Fruit fly (Drosophila melanogaster) whole organism, embryonic: Measurements from ENCODE around the gene CG11409.

Experiments
- Atf-2 ChIP-seq: fragments of 200-800 bp; sonication (Bioruptor generic); optimal IDR thresholded peaks from 2 replicates; lab custom pipeline; 2016; ENCODE audit warnings: missing biosample characterization, missing genetic modification characterization
- BEAF-32 ChIP-seq: fragments of 200-800 bp; sonication (Bioruptor generic); optimal IDR thresholded peaks from 3 replicates; lab custom pipeline; 2017; ENCODE audit warnings: missing biosample characterization, missing genetic modification characterization, mild to moderate bottlenecking, moderate library complexity, missing genetic modification reagents
- CG10959 ChIP-seq: fragments of 200-800 bp; sonication (Bioruptor generic); IDR thresholded peaks from 2 replicates; pipeline ENCODE4 v1.3.6; 2022; ENCODE audit warnings: missing biosample characterization, missing genetic modification characterization
- CG11560 ChIP-seq: fragments of 200-800 bp; sonication (Bioruptor generic); IDR thresholded peaks from 3 replicates; pipeline ENCODE4 v1.3.6; 2022; ENCODE audit warnings: missing biosample characterization, missing genetic modification characterization
- CG12391 ChIP-seq: fragments of 200-800 bp; sonication (Bioruptor generic); optimal IDR thresholded peaks from 3 replicates; lab custom pipeline; 2018; ENCODE audit warnings: missing biosample characterization, mild to moderate bottlenecking, missing genetic modification characterization, moderate library complexity
- CG1529 ChIP-seq: fragments of 200-800 bp; sonication (Bioruptor generic); optimal IDR thresholded peaks from 3 replicates; lab custom pipeline; 2018; ENCODE audit warnings: missing biosample characterization, missing genetic modification characterization
- CG15601 ChIP-seq: fragments of 200-800 bp; sonication (Bioruptor generic); optimal IDR thresholded peaks from 3 replicates; lab custom pipeline; 2019; ENCODE audit warnings: missing biosample characterization, mild to moderate bottlenecking, missing genetic modification characterization, moderate library complexity
- CG15696 ChIP-seq: fragments of 200-800 bp; sonication (Bioruptor generic); optimal IDR thresholded peaks from 2 replicates; lab custom pipeline; 2019; ENCODE audit warnings: missing biosample characterization, mild to moderate bottlenecking, missing genetic modification characterization, moderate library complexity
- CG17186 ChIP-seq: fragments of 200-800 bp; sonication (Bioruptor generic); optimal IDR thresholded peaks from 3 replicates; lab custom pipeline; 2017; ENCODE audit warnings: missing biosample characterization, missing genetic modification reagents, missing genetic modification characterization
- CG17361 ChIP-seq: fragments of 200-800 bp; sonication (Bioruptor generic); IDR thresholded peaks from 3 replicates; pipeline ENCODE4 v1.3.6; 2022; ENCODE audit warnings: missing biosample characterization, missing genetic modification characterization
- CG17802 ChIP-seq: fragments of 200-800 bp; sonication (Bioruptor generic); optimal IDR thresholded peaks from 2 replicates; lab custom pipeline; 2018; ENCODE audit warnings: missing biosample characterization, mild to moderate bottlenecking, missing genetic modification characterization, moderate library complexity
- CG17912 ChIP-seq: fragments of 200-800 bp; sonication (Bioruptor generic); optimal IDR thresholded peaks from 2 replicates; lab custom pipeline; 2018; ENCODE audit warnings: missing biosample characterization, mild to moderate bottlenecking, missing genetic modification characterization
- CG2129 ChIP-seq: fragments of 200-800 bp; sonication (Bioruptor generic); IDR thresholded peaks from 2 replicates; pipeline ENCODE4 v1.3.6; 2022; ENCODE audit warnings: missing biosample characterization, missing genetic modification characterization; ENCODE audit not compliant: partially characterized antibody
- CG2889 ChIP-seq: fragments of 200-800 bp; sonication (Bioruptor generic); IDR thresholded peaks from 3 replicates; pipeline ENCODE4 v1.3.6; 2022; ENCODE audit warnings: missing biosample characterization, missing genetic modification characterization
- CG34376 ChIP-seq: fragments of 200-800 bp; sonication (Bioruptor generic); optimal IDR thresholded peaks from 2 replicates; lab custom pipeline; 2018; ENCODE audit warnings: missing biosample characterization, mild to moderate bottlenecking, missing genetic modification characterization
- CG4424 ChIP-seq: fragments of 200-800 bp; sonication (Bioruptor generic); optimal IDR thresholded peaks from 3 replicates; lab custom pipeline; 2016; ENCODE audit warnings: missing biosample characterization, missing genetic modification characterization
- CG4617 ChIP-seq: fragments of 200-800 bp; sonication (Bioruptor generic); optimal IDR thresholded peaks from 3 replicates; lab custom pipeline; 2016; ENCODE audit warnings: missing biosample characterization, missing genetic modification characterization, borderline replicate concordance
- CG4730 ChIP-seq: fragments of 200-800 bp; sonication (Bioruptor generic); IDR thresholded peaks from 2 replicates; pipeline ENCODE4 v1.3.6; 2022; ENCODE audit warnings: missing biosample characterization, missing genetic modification characterization
- CG4854 ChIP-seq: fragments of 200-800 bp; sonication (Bioruptor generic); optimal IDR thresholded peaks from 2 replicates; lab custom pipeline; 2016; ENCODE audit warnings: missing biosample characterization, missing genetic modification characterization, inconsistent platforms
- CG5180 ChIP-seq: fragments of 200-800 bp; sonication (Bioruptor generic); optimal IDR thresholded peaks from 3 replicates; lab custom pipeline; 2017; ENCODE audit warnings: missing biosample characterization, missing genetic modification characterization, mild to moderate bottlenecking, moderate library complexity, missing genetic modification reagents
- CG6765 ChIP-seq: fragments of 200-800 bp; sonication (Bioruptor generic); optimal IDR thresholded peaks from 3 replicates; lab custom pipeline; 2017; ENCODE audit warnings: missing biosample characterization, mild to moderate bottlenecking, missing genetic modification characterization
- CG6791 ChIP-seq: fragments of 200-800 bp; sonication (Bioruptor generic); IDR thresholded peaks from 3 replicates; pipeline ENCODE4 v1.3.6; 2022; ENCODE audit warnings: missing biosample characterization, missing genetic modification characterization; ENCODE audit not compliant: partially characterized antibody
- CG9215 ChIP-seq: fragments of 200-800 bp; sonication (Bioruptor generic); IDR thresholded peaks from 2 replicates; pipeline ENCODE4 v1.3.6; 2022; ENCODE audit warnings: missing biosample characterization, missing genetic modification characterization
- CG9437 ChIP-seq: fragments of 200-800 bp; sonication (Bioruptor generic); optimal IDR thresholded peaks from 2 replicates; lab custom pipeline; 2018; ENCODE audit warnings: missing biosample characterization, mild to moderate bottlenecking, missing genetic modification characterization
- Dip3 ChIP-seq: fragments of 200-800 bp; sonication (Bioruptor generic); optimal IDR thresholded peaks from 3 replicates; lab custom pipeline; 2016; ENCODE audit warnings: missing biosample characterization, missing genetic modification characterization
- Fer2 ChIP-seq: fragments of 200-800 bp; sonication (Bioruptor generic); optimal IDR thresholded peaks from 2 replicates; lab custom pipeline; 2018; ENCODE audit warnings: missing biosample characterization, mild to moderate bottlenecking, missing genetic modification characterization, moderate library complexity
- Kr ChIP-seq: fragments of 200-800 bp; sonication (Bioruptor generic); optimal IDR thresholded peaks from 2 replicates; lab custom pipeline; 2017; ENCODE audit warnings: missing biosample characterization, mild to moderate bottlenecking, missing genetic modification characterization
- Lim3 ChIP-seq: fragments of 200-800 bp; sonication (Bioruptor generic); IDR thresholded peaks from 2 replicates; pipeline ENCODE4 v1.3.6; 2022; ENCODE audit warnings: missing biosample characterization, missing genetic modification characterization
- Mad ChIP-seq: fragments of 200-800 bp; sonication (Bioruptor generic); optimal IDR thresholded peaks from 2 replicates; lab custom pipeline; 2016; ENCODE audit warnings: missing biosample characterization, missing genetic modification characterization
- Max ChIP-seq: fragments of 200-800 bp; sonication (Bioruptor generic); optimal IDR thresholded peaks from 2 replicates; lab custom pipeline; 2016; ENCODE audit warnings: missing biosample characterization, mild to moderate bottlenecking, missing genetic modification characterization
- Meics ChIP-seq: fragments of 200-800 bp; sonication (Bioruptor generic); optimal IDR thresholded peaks from 2 replicates; lab custom pipeline; 2017; ENCODE audit warnings: missing biosample characterization, mild to moderate bottlenecking, missing genetic modification characterization
- Mes4 ChIP-seq: fragments of 200-800 bp; sonication (Bioruptor generic); optimal IDR thresholded peaks from 2 replicates; lab custom pipeline; 2016; ENCODE audit warnings: missing biosample characterization, missing genetic modification characterization
- NK7.1 ChIP-seq: fragments of 200-800 bp; sonication (Bioruptor generic); optimal IDR thresholded peaks from 3 replicates; lab custom pipeline; 2016; ENCODE audit warnings: missing biosample characterization, missing genetic modification characterization
- NfI ChIP-seq: fragments of 200-800 bp; sonication (Bioruptor generic); optimal IDR thresholded peaks from 3 replicates; lab custom pipeline; 2018; ENCODE audit warnings: missing biosample characterization, mild to moderate bottlenecking, missing genetic modification characterization, moderate library complexity
- Xrp1 ChIP-seq: fragments of 200-800 bp; sonication (Bioruptor generic); IDR thresholded peaks from 2 replicates; pipeline ENCODE4 v1.3.6; 2022; ENCODE audit warnings: missing biosample characterization, missing genetic modification characterization
- ap ChIP-seq: fragments of 200-800 bp; sonication (Bioruptor generic); IDR thresholded peaks from 2 replicates; pipeline ENCODE4 v1.3.6; 2022; ENCODE audit warnings: missing biosample characterization, missing genetic modification characterization
- bowl ChIP-seq: fragments of 200-800 bp; sonication (Bioruptor generic); IDR thresholded peaks from 2 replicates; pipeline ENCODE4 v1.3.6; 2022; ENCODE audit warnings: missing biosample characterization, missing genetic modification characterization
- chif ChIP-seq, 2 experiments: fragments of 200-800 bp; sonication (Bioruptor generic); optimal IDR thresholded peaks; 3 replicates each; lab custom pipeline; 2016; ENCODE audit warnings: missing biosample characterization in 2 of 2, missing genetic modification characterization in 2 of 2
- chinmo ChIP-seq: fragments of 200-800 bp; sonication (Bioruptor generic); IDR thresholded peaks from 4 replicates; pipeline ENCODE4 v1.3.6; 2022; ENCODE audit warnings: missing biosample characterization, missing genetic modification characterization; ENCODE audit not compliant: partially characterized antibody
- ci ChIP-seq: fragments of 200-800 bp; sonication (Bioruptor generic); IDR thresholded peaks from 3 replicates; pipeline ENCODE4 v1.3.6; 2022; ENCODE audit warnings: missing biosample characterization, missing genetic modification characterization
- dysf ChIP-seq: fragments of 200-800 bp; sonication (Bioruptor generic); IDR thresholded peaks from 3 replicates; pipeline ENCODE4 v1.3.6; 2022; ENCODE audit warnings: missing biosample characterization, missing genetic modification characterization
- ems ChIP-seq: fragments of 200-800 bp; sonication (Bioruptor generic); optimal IDR thresholded peaks from 3 replicates; lab custom pipeline; 2016; ENCODE audit warnings: missing biosample characterization, missing genetic modification characterization
- fd3F ChIP-seq: fragments of 200-800 bp; sonication (Bioruptor generic); optimal IDR thresholded peaks from 2 replicates; lab custom pipeline; 2018; ENCODE audit warnings: missing biosample characterization, mild to moderate bottlenecking, missing genetic modification characterization, moderate library complexity
- ken ChIP-seq: fragments of 200-800 bp; sonication (Bioruptor generic); IDR thresholded peaks from 3 replicates; pipeline ENCODE4 v1.3.6; 2022; ENCODE audit warnings: missing biosample characterization, missing genetic modification characterization
- pnt ChIP-seq: fragments of 200-800 bp; sonication (Bioruptor generic); optimal IDR thresholded peaks from 3 replicates; lab custom pipeline; 2016; ENCODE audit warnings: missing biosample characterization, missing genetic modification characterization
- pum ChIP-seq: fragments of 200-800 bp; sonication (Bioruptor generic); optimal IDR thresholded peaks from 2 replicates; lab custom pipeline; 2016; ENCODE audit warnings: missing biosample characterization, missing genetic modification characterization
- scrt ChIP-seq: fragments of 200-800 bp; sonication (Bioruptor generic); optimal IDR thresholded peaks from 2 replicates; lab custom pipeline; 2018; ENCODE audit warnings: missing biosample characterization, mild to moderate bottlenecking, missing genetic modification characterization, moderate library complexity
- shn ChIP-seq: fragments of 200-800 bp; sonication (Bioruptor generic); optimal IDR thresholded peaks from 3 replicates; lab custom pipeline; 2016; ENCODE audit warnings: missing biosample characterization, missing genetic modification characterization
- sna ChIP-seq: fragments of 200-800 bp; sonication (Bioruptor generic); IDR thresholded peaks from 2 replicates; pipeline ENCODE4 v1.3.6; 2022; ENCODE audit warnings: missing biosample characterization, missing genetic modification characterization; ENCODE audit not compliant: partially characterized antibody
- vfl ChIP-seq: fragments of 200-800 bp; sonication (Bioruptor generic); optimal IDR thresholded peaks from 2 replicates; lab custom pipeline; 2016; ENCODE audit warnings: missing biosample characterization, missing genetic modification characterization
- wor ChIP-seq: fragments of 200-800 bp; sonication (Bioruptor generic); IDR thresholded peaks from 2 replicates; pipeline ENCODE4 v1.3.6; 2022; ENCODE audit warnings: missing biosample characterization, missing genetic modification characterization

The CG11409 gene

DNA sequence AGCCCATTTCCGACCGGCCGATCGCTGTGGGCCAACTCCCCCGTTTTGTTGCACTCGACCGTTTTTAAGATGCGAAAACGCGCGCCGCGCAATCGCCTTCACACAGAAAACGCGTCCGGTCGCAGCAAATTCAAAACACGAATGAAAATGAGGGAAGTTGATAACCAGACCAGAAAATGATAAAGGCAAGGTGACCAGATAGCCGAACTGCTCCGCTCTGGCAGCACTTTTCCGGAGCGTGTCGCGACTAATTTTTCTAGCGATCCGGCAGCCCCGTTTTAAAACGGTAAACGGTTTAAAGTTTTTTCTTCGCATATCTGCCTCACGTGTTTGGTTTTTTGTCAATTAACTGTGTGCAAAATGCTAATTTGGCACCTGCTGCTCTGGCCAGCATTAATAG lies 19.2 kb downstream of the CG11409 start, which contains the start of gene DAAM (continued):
- no peak for TF ChIP-seq CG5180 (GFP tag; lab: Kevin White, UChicago)
- TF ChIP-seq CG2889 (GFP tag; lab: Robert Waterston, UW): no peak
- TF ChIP-seq CG2129 (GFP tag; lab: Robert Waterston, UW): no peak
- no peak; the same call in 1 of the 2 replicates for TF ChIP-seq CG9215 (GFP tag; lab: Robert Waterston, UW)
- no peak for TF ChIP-seq scrt
- TF ChIP-seq dysf (GFP tag; lab: Robert Waterston, UW): peak; percentile 68; the same call in 2 of the 3 replicates
- 0 out of 3 replicates have a peak, but pooled peaks have one; percentile 30 for TF ChIP-seq CG6791 (GFP tag; lab: Robert Waterston, UW)
- TF ChIP-seq ems (GFP tag; lab: Kevin White, UChicago): no peak
- TF ChIP-seq bowl (GFP tag; lab: Robert Waterston, UW): no peak
- peak; percentile 65 for TF ChIP-seq CG17186 (GFP tag; lab: Kevin White, UChicago)
- peak; percentile 68 for TF ChIP-seq NfI (GFP tag; lab: Kevin White, UChicago)
- TF ChIP-seq pnt (GFP tag; lab: Kevin White, UChicago): no peak
- no peak for TF ChIP-seq chif (GFP tag; optimal IDR thresholded peaks at IDR 0.05; lab: Kevin White, UChicago)
- no peak for TF ChIP-seq sna (GFP tag; lab: Robert Waterston, UW)
- no peak for TF ChIP-seq CG17361 (GFP tag; lab: Robert Waterston, UW)
- no peak for TF ChIP-seq CG4730 (GFP tag; lab: Robert Waterston, UW)
- TF ChIP-seq CG9437 (GFP tag; lab: Kevin White, UChicago): no peak
- TF ChIP-seq Dip3 (GFP tag; lab: Kevin White, UChicago): peak; percentile 29
- no peak for TF ChIP-seq Mes4 (GFP tag; lab: Kevin White, UChicago)
- TF ChIP-seq Meics (GFP tag; lab: Kevin White, UChicago): peak; percentile 70
- no peak for TF ChIP-seq Atf-2
- peak; percentile 75 for TF ChIP-seq ci
- peak; percentile 45 for TF ChIP-seq vfl (GFP tag; lab: Kevin White, UChicago)
- no peak for TF ChIP-seq CG4617 (GFP tag; lab: Kevin White, UChicago)
- peak; percentile 47 for TF ChIP-seq CG12391 (tag; lab: Kevin White, UChicago)
- no peak for TF ChIP-seq ap (GFP tag; lab: Robert Waterston, UW)
- no peak for TF ChIP-seq Xrp1 (GFP tag; lab: Robert Waterston, UW)
- TF ChIP-seq Mad (GFP tag; lab: Kevin White, UChicago): peak; percentile 57
- TF ChIP-seq Kr (GFP tag; lab: Kevin White, UChicago): no peak
- TF ChIP-seq pum (GFP tag; lab: Kevin White, UChicago): no peak
- TF ChIP-seq chinmo: no peak
- peak; percentile 10 for TF ChIP-seq CG17912 (GFP tag; lab: Kevin White, UChicago)
- peak; percentile 1 for TF ChIP-seq CG15696 (tag; lab: Kevin White, UChicago)
- no peak for TF ChIP-seq wor (GFP tag; lab: Robert Waterston, UW)
- TF ChIP-seq fd3F: peak; percentile 23
- peak; percentile 54; the same call in 1 of the 3 replicates for TF ChIP-seq CG11560 (tag; lab: Robert Waterston, UW)
- no peak for TF ChIP-seq CG17802
- TF ChIP-seq Lim3 (GFP tag; lab: Robert Waterston, UW): no peak
- no peak for TF ChIP-seq CG4854 (GFP tag; lab: Kevin White, UChicago)
- peak; percentile 66 for TF ChIP-seq CG34376 (GFP tag; lab: Kevin White, UChicago)
- TF ChIP-seq CG6765 (GFP tag; lab: Kevin White, UChicago): no peak
- peak; percentile 3 for TF ChIP-seq NK7.1 (GFP tag; lab: Kevin White, UChicago)
- no peak for TF ChIP-seq Max (GFP tag; lab: Kevin White, UChicago)
- TF ChIP-seq ken (GFP tag; lab: Robert Waterston, UW): peak; percentile 63; the same call in 2 of the 3 replicates
- peak; percentile 4 for TF ChIP-seq shn (GFP tag; lab: Kevin White, UChicago)
- no peak for TF ChIP-seq Fer2 (tag; lab: Kevin White, UChicago)
- no peak for TF ChIP-seq CG1529
- peak; percentile 45 for TF ChIP-seq CG15601 (tag; lab: Kevin White, UChicago)
- peak; percentile 56 for TF ChIP-seq BEAF-32 (GFP tag; lab: Kevin White, UChicago)
- no peak for TF ChIP-seq CG4424
- no peak for TF ChIP-seq CG10959 (GFP tag; lab: Robert Waterston, UW)
